Worm (Caenorhabditis elegans) whole organism, midembryonic: ENCODE data around the gene Y53F4B.27.
A peak's percentile ranks its signal among the peaks of the same experiment; 100 is the strongest.

ENCODE experiments used
- cog-1 ChIP-seq: sonication (generic microtip); optimal IDR thresholded peaks from 2 replicates; lab custom pipeline; 2016; ENCODE audit warnings: missing genetic modification characterization, missing compliant biosample characterization
- flt-1 ChIP-seq: fragments of 200-800 bp; sonication (Bioruptor generic); IDR thresholded peaks from 2 replicates; pipeline ENCODE4 v1.3.6; 2022; ENCODE audit warnings: missing genetic modification characterization, missing compliant biosample characterization
- klf-2 ChIP-seq: fragments of 200-800 bp; sonication (Bioruptor generic); conservative IDR thresholded peaks from 2 replicates; pipeline ENCODE4 v1.3.6; 2022; ENCODE audit warnings: missing genetic modification reagents, missing genetic modification characterization, missing compliant biosample characterization
- med-1 ChIP-seq: sonication (generic microtip); optimal IDR thresholded peaks from 2 replicates; lab custom pipeline; 2017; ENCODE audit warnings: missing genetic modification characterization, mild to moderate bottlenecking, missing compliant biosample characterization, antibody characterized with exemption, missing genetic modification reagents; ENCODE audit not compliant: insufficient read depth
- ref-1 ChIP-seq: fragments of 200-800 bp; sonication (Bioruptor generic); conservative IDR thresholded peaks from 2 replicates; pipeline ENCODE4 v1.3.6; 2022; ENCODE audit warnings: missing genetic modification reagents, missing genetic modification characterization, missing compliant biosample characterization
- tab-1 ChIP-seq: fragments of 200-800 bp; sonication (Bioruptor generic); IDR thresholded peaks from 2 replicates; pipeline ENCODE4 v1.3.6; 2022; ENCODE audit warnings: missing genetic modification characterization, missing compliant biosample characterization
- ztf-23 ChIP-seq: fragments of 200-800 bp; sonication (Bioruptor generic); IDR thresholded peaks from 2 replicates; pipeline ENCODE4 v1.3.6; 2022; ENCODE audit warnings: missing genetic modification reagents, missing genetic modification characterization, missing compliant biosample characterization
- ztf-29 ChIP-seq: fragments of 200-800 bp; sonication (Bioruptor generic); IDR thresholded peaks from 2 replicates; pipeline ENCODE4 v1.3.6; 2022; ENCODE audit warnings: missing genetic modification reagents, missing genetic modification characterization, missing compliant biosample characterization

- TF ChIP-seq klf-2 (GFP tag; lab: Robert Waterston, UW): no peak
- peak; percentile 1 for TF ChIP-seq cog-1 (tag; lab: Kevin White, UChicago)
- TF ChIP-seq tab-1 (GFP tag; lab: Robert Waterston, UW): no peak
- TF ChIP-seq med-1 (GFP tag; lab: Kevin White, UChicago): no peak
- no peak for TF ChIP-seq flt-1 (GFP tag; lab: Robert Waterston, UW)
- no peak for TF ChIP-seq ref-1
- TF ChIP-seq ztf-23 (GFP tag; lab: Robert Waterston, UW): no peak
- TF ChIP-seq ztf-29: no peak
These were observed 25.9 kb upstream of the Y53F4B.27 start, which contains the start of gene arp-1 for ce11 chrII:15119537-15120360.
